Fruit fly (Drosophila melanogaster) whole organism: ENCODE results near the gene CG7857.

Experiments
- CG8478 ChIP-seq: fragments of >200 bp; optimal IDR thresholded peaks from 2 replicates; lab custom pipeline; 2018; ENCODE audit warnings: inconsistent platforms
- Dll ChIP-seq: fragments of >200 bp; optimal IDR thresholded peaks from 2 replicates; lab custom pipeline; 2017
- EcR ChIP-seq, 2 experiments: fragments of >200 bp; optimal IDR thresholded peaks; 2 replicates each; lab custom pipeline; 2017; ENCODE audit warnings: missing biosample characterization in 2 of 2, missing genetic modification characterization in 2 of 2, missing genetic modification reagents in 2 of 2
- pan ChIP-seq: fragments of >200 bp; optimal IDR thresholded peaks from 2 replicates; lab custom pipeline; 2017
- psq ChIP-seq: fragments of >200 bp; optimal IDR thresholded peaks from 2 replicates; lab custom pipeline; 2017
- usp ChIP-seq: fragments of >200 bp; optimal IDR thresholded peaks from 2 replicates; lab custom pipeline; 2017; ENCODE audit warnings: missing biosample characterization, missing genetic modification characterization, mixed read lengths

The CG7857 gene

dm6 chr3L:15516956-15517355, 12.3 kb upstream of the CG7857 start, which contains the start of gene CG13454:
TSS of gene CG13454 (minus strand) at chr3L:15517056.
- TF ChIP-seq usp (GFP tag; lab: Kevin White, UChicago): no peak

- no peak for TF ChIP-seq Dll (lab: Kevin White, UChicago)
- no peak for TF ChIP-seq pan (lab: Kevin White, UChicago)
- no peak for TF ChIP-seq EcR (GFP tag; optimal IDR thresholded peaks at IDR 0.05; lab: Kevin White, UChicago)
Measured at dm6 chr3L:15516440-15516839, 11.7 kb upstream of the CG7857 start.

- TF ChIP-seq pan (lab: Kevin White, UChicago) (no peak), CG8478 (lab: Kevin White, UChicago) (no peak), Dll (lab: Kevin White, UChicago) (no peak), EcR (GFP tag; optimal IDR thresholded peaks at IDR 0.05; lab: Kevin White, UChicago) (no peak), usp (GFP tag; lab: Kevin White, UChicago) (no peak), psq (lab: Kevin White, UChicago) (no peak)
Measured at dm6 chr3L:15514814-15515495, 10.3 kb upstream of the CG7857 start.

dm6 chr3L:15514405-15514804, 9.7 kb upstream of the CG7857 start:
- TF ChIP-seq pan (lab: Kevin White, UChicago): no peak
- no peak for TF ChIP-seq Dll (lab: Kevin White, UChicago)
- TF ChIP-seq usp (GFP tag; lab: Kevin White, UChicago): no peak
- no peak for TF ChIP-seq psq (lab: Kevin White, UChicago)
- no peak for TF ChIP-seq EcR (GFP tag; optimal IDR thresholded peaks at IDR 0.05; lab: Kevin White, UChicago)
- TF ChIP-seq CG8478 (lab: Kevin White, UChicago): no peak

- TF ChIP-seq CG8478 (lab: Kevin White, UChicago): no peak
- no peak for TF ChIP-seq pan (lab: Kevin White, UChicago)
- no peak for TF ChIP-seq usp (GFP tag; lab: Kevin White, UChicago)
- no peak for TF ChIP-seq psq (lab: Kevin White, UChicago)
- no peak for TF ChIP-seq EcR (GFP tag; optimal IDR thresholded peaks at IDR 0.05; lab: Kevin White, UChicago)
- no peak for TF ChIP-seq Dll (lab: Kevin White, UChicago)
Measured at dm6 chr3L:15513726-15514125, 9.0 kb upstream of the CG7857 start.

- TF ChIP-seq psq (lab: Kevin White, UChicago) (no peak), CG8478 (lab: Kevin White, UChicago) (no peak), usp (GFP tag; lab: Kevin White, UChicago) (no peak), pan (lab: Kevin White, UChicago) (no peak)
Measured at dm6 chr3L:15513264-15513663, 8.6 kb upstream of the CG7857 start.

dm6 chr3L:15511688-15512250, 7.1 kb upstream of the CG7857 start:
- TF ChIP-seq psq (lab: Kevin White, UChicago) (no peak), pan (lab: Kevin White, UChicago) (no peak), Dll (lab: Kevin White, UChicago) (no peak), CG8478 (lab: Kevin White, UChicago) (no peak), EcR (GFP tag; optimal IDR thresholded peaks at IDR 0.05; lab: Kevin White, UChicago) (no peak), usp (GFP tag; lab: Kevin White, UChicago) (no peak)

- TF ChIP-seq usp (GFP tag; lab: Kevin White, UChicago) (no peak), pan (lab: Kevin White, UChicago) (no peak), psq (lab: Kevin White, UChicago) (no peak), CG8478 (lab: Kevin White, UChicago) (no peak), Dll (lab: Kevin White, UChicago) (no peak), EcR (GFP tag; optimal IDR thresholded peaks at IDR 0.05; lab: Kevin White, UChicago) (no peak)
Measured at dm6 chr3L:15510787-15511186, 6.1 kb upstream of the CG7857 start, which contains the start of gene MsrA. TSS of gene MsrA (plus strand) at chr3L:15511052.

dm6 chr3L:15509398-15509797, 4.7 kb upstream of the CG7857 start, which contains the start of the genes gdl and gdl-ORF39:
TSS of gene gdl (plus strand) at chr3L:15509445.
TSS of gene gdl-ORF39 (plus strand) at chr3L:15509445.
- TF ChIP-seq psq (lab: Kevin White, UChicago) (no peak), EcR (GFP tag; optimal IDR thresholded peaks at IDR 0.05; lab: Kevin White, UChicago) (no peak), pan (lab: Kevin White, UChicago) (no peak), CG8478 (lab: Kevin White, UChicago) (no peak), usp (GFP tag; lab: Kevin White, UChicago) (no peak), Dll (lab: Kevin White, UChicago) (no peak)

- no peak for TF ChIP-seq usp (GFP tag; lab: Kevin White, UChicago)
- TF ChIP-seq Dll (lab: Kevin White, UChicago): no peak
- TF ChIP-seq CG8478 (lab: Kevin White, UChicago): no peak
- TF ChIP-seq psq (lab: Kevin White, UChicago): no peak
- TF ChIP-seq EcR (GFP tag; optimal IDR thresholded peaks at IDR 0.05; lab: Kevin White, UChicago): no peak
- no peak for TF ChIP-seq pan (lab: Kevin White, UChicago)
Measured at dm6 chr3L:15508750-15509149, 4.1 kb upstream of the CG7857 start, which contains the start of gene Z600. TSS of gene Z600 (plus strand) at chr3L:15509061.

dm6 chr3L:15508233-15508632, 3.5 kb upstream of the CG7857 start, which contains the start of gene CG7841:
TSS of gene CG7841 (minus strand) at chr3L:15508252.
- TF ChIP-seq pan (lab: Kevin White, UChicago) (no peak), EcR (GFP tag; optimal IDR thresholded peaks at IDR 0.05; lab: Kevin White, UChicago) (peak in 1 of 2 experiments; percentile 54), Dll (lab: Kevin White, UChicago) (no peak)
